Fruit fly (Drosophila melanogaster): Measurements from ENCODE around the gene CG45080.

The CG45080 gene

dm6 chr3R:13319170-13319569 is at the start of gene CG45080:
CG45080 (minus strand) TSS chr3R:13319270.
- TF ChIP-seq HLH106 (tag; optimal IDR thresholded peaks at IDR 0.05) (no peak), dl (GFP tag; optimal IDR thresholded peaks at IDR 0.05; ENCODE audit: insufficient read depth in 1 of 2, partially characterized antibody in 2 of 2) (no peak), CrebA (GFP tag; optimal IDR thresholded peaks at IDR 0.05; ENCODE audit: borderline replicate concordance) (no peak), OdsH (GFP tag; optimal IDR thresholded peaks at IDR 0.05) (no peak), dmrt93B (GFP tag; optimal IDR thresholded peaks at IDR 0.05) (no peak), dsf (GFP tag; optimal IDR thresholded peaks at IDR 0.05; ENCODE audit: borderline replicate concordance) (no peak)

- TF ChIP-seq tai (GFP tag; optimal IDR thresholded peaks at IDR 0.05) (peak; percentile 85), Jra (GFP tag; optimal IDR thresholded peaks at IDR 0.05) (peak; percentile 80), dmrt93B (GFP tag; optimal IDR thresholded peaks at IDR 0.05) (peak; percentile 82), CG32264 (GFP tag; optimal IDR thresholded peaks at IDR 0.05) (peak; percentile 32), Myc (optimal IDR thresholded peaks at IDR 0.05) (no peak), jim (GFP tag; optimal IDR thresholded peaks at IDR 0.05) (no peak), Sp1 (GFP tag; optimal IDR thresholded peaks at IDR 0.05) (peak; percentile 79), Hr78 (GFP tag; optimal IDR thresholded peaks at IDR 0.05) (no peak), Hr83 (GFP tag; optimal IDR thresholded peaks at IDR 0.05; ENCODE audit: poor library complexity, severe bottlenecking) (no peak), CG9705 (GFP tag; optimal IDR thresholded peaks at IDR 0.05) (peak; percentile 64), Hnf4 (GFP tag; optimal IDR thresholded peaks at IDR 0.05) (peak; percentile 71), ey (GFP tag; optimal IDR thresholded peaks at IDR 0.05) (peak; percentile 78), br (GFP tag; optimal IDR thresholded peaks at IDR 0.05) (peak; percentile 69), HLH106 (tag; optimal IDR thresholded peaks at IDR 0.05) (peak; percentile 77), GATAd (GFP tag; optimal IDR thresholded peaks at IDR 0.05) (peak; percentile 62), brk (GFP tag; optimal IDR thresholded peaks at IDR 0.05) (peak; percentile 68), sv (GFP tag; optimal IDR thresholded peaks at IDR 0.05) (peak; percentile 54), lola (GFP tag; optimal IDR thresholded peaks at IDR 0.05) (no peak), fru (GFP tag; optimal IDR thresholded peaks at IDR 0.05) (peak; percentile 82), OdsH (GFP tag; optimal IDR thresholded peaks at IDR 0.05) (peak; percentile 79), woc (GFP tag; optimal IDR thresholded peaks at IDR 0.05) (peak; percentile 72), rgr (GFP tag; optimal IDR thresholded peaks at IDR 0.05) (peak; percentile 79), CrebA (GFP tag; optimal IDR thresholded peaks at IDR 0.05; ENCODE audit: borderline replicate concordance) (no peak), h (GFP tag; optimal IDR thresholded peaks at IDR 0.05) (peak; percentile 80), sage (GFP tag; optimal IDR thresholded peaks at IDR 0.05) (peak; percentile 24), dsf (GFP tag; optimal IDR thresholded peaks at IDR 0.05; ENCODE audit: borderline replicate concordance) (peak; percentile 73), usp (GFP tag; optimal IDR thresholded peaks at IDR 0.05) (no peak), N (GFP tag; optimal IDR thresholded peaks at IDR 0.05) (no peak), Dif (GFP tag; optimal IDR thresholded peaks at IDR 0.05; ENCODE audit: partially characterized antibody) (no peak), Rel (GFP tag; optimal IDR thresholded peaks at IDR 0.05) (no peak), Rel (tag; optimal IDR thresholded peaks at IDR 0.05) (no peak), dl (GFP tag; optimal IDR thresholded peaks at IDR 0.05; ENCODE audit: insufficient read depth in 1 of 2, partially characterized antibody in 2 of 2) (no peak), Dfd (GFP tag; optimal IDR thresholded peaks at IDR 0.05) (no peak), psq (GFP tag; optimal IDR thresholded peaks at IDR 0.05) (peak; percentile 77), Mio (GFP tag; optimal IDR thresholded peaks at IDR 0.05) (no peak), foxo (GFP tag; optimal IDR thresholded peaks at IDR 0.05) (peak in 1 of 2 experiments; percentile 88), Vsx2 (GFP tag; optimal IDR thresholded peaks at IDR 0.05; ENCODE audit: partially characterized antibody) (no peak), Abd-B (GFP tag; optimal IDR thresholded peaks at IDR 0.05) (no peak), pan (optimal IDR thresholded peaks at IDR 0.05) (no peak)
Observed at dm6 chr3R:13366561-13367518, 47.8 kb upstream of the CG45080 start, which contains the start of gene Elp6. Elp6 (minus strand) TSS chr3R:13366910.
